Worm (Caenorhabditis elegans) whole organism, late embryonic: ENCODE data around the gene C54D10.5.

Source experiments
- fax-1 ChIP-seq: sonication (generic microtip); optimal IDR thresholded peaks from 2 replicates; lab custom pipeline; 2016; ENCODE audit warnings: missing genotype, missing genetic modification characterization, missing compliant biosample characterization
- tbx-2 ChIP-seq: sonication (generic microtip); optimal IDR thresholded peaks from 2 replicates; lab custom pipeline; 2016; ENCODE audit warnings: missing genetic modification characterization, missing compliant biosample characterization

ce11 chrV:12429039-12429438 is at the start of gene C54D10.5:
- no peak for TF ChIP-seq fax-1 (tag; lab: Kevin White, UChicago)
- no peak for TF ChIP-seq tbx-2 (tag; lab: Kevin White, UChicago)
